Fruit fly (Drosophila melanogaster) whole organism, embryonic: ENCODE measurements around the gene CG14452.

ENCODE experiments used
- Asciz ChIP-seq: fragments of 200-800 bp; sonication (Bioruptor generic); optimal IDR thresholded peaks from 2 replicates; lab custom pipeline; 2017; ENCODE audit warnings: missing biosample characterization, mild to moderate bottlenecking, missing genetic modification characterization, missing genetic modification reagents
- CG10209 ChIP-seq: fragments of 200-800 bp; sonication (Bioruptor generic); optimal IDR thresholded peaks from 3 replicates; lab custom pipeline; 2017; ENCODE audit warnings: missing biosample characterization, mild to moderate bottlenecking, missing genetic modification characterization, missing genetic modification reagents
- CG10274 ChIP-seq: fragments of 200-800 bp; sonication (Bioruptor generic); optimal IDR thresholded peaks from 3 replicates; lab custom pipeline; 2017; ENCODE audit warnings: missing biosample characterization, mild to moderate bottlenecking, missing genetic modification characterization
- CG11723 ChIP-seq: fragments of 200-800 bp; sonication (Bioruptor generic); optimal IDR thresholded peaks from 2 replicates; lab custom pipeline; 2017; ENCODE audit warnings: missing biosample characterization, mild to moderate bottlenecking, missing genetic modification characterization
- CG12155 ChIP-seq: fragments of 200-800 bp; sonication (Bioruptor generic); optimal IDR thresholded peaks from 3 replicates; lab custom pipeline; 2016; ENCODE audit warnings: missing biosample characterization, missing genetic modification characterization
- CG12769 ChIP-seq: fragments of 200-800 bp; sonication (Bioruptor generic); optimal IDR thresholded peaks from 2 replicates; lab custom pipeline; 2019; ENCODE audit warnings: missing biosample characterization, mild to moderate bottlenecking, missing genetic modification characterization, moderate library complexity
- CG14965 ChIP-seq: fragments of 200-800 bp; sonication (Bioruptor generic); optimal IDR thresholded peaks from 2 replicates; lab custom pipeline; 2016; ENCODE audit warnings: missing biosample characterization, missing genetic modification characterization, borderline replicate concordance
- CG15269 ChIP-seq: fragments of 200-800 bp; sonication (Bioruptor generic); optimal IDR thresholded peaks from 2 replicates; lab custom pipeline; 2018; ENCODE audit warnings: missing biosample characterization, mild to moderate bottlenecking, missing genetic modification characterization, moderate library complexity
- CG16813 ChIP-seq: fragments of 200-800 bp; sonication (Bioruptor generic); IDR thresholded peaks from 3 replicates; pipeline ENCODE4 v1.3.6; 2022; ENCODE audit warnings: missing biosample characterization, missing genetic modification characterization; ENCODE audit not compliant: partially characterized antibody
- CG18011 ChIP-seq: fragments of 200-800 bp; sonication (Bioruptor generic); optimal IDR thresholded peaks from 2 replicates; lab custom pipeline; 2017; ENCODE audit warnings: missing biosample characterization, missing genetic modification characterization, mild to moderate bottlenecking, moderate library complexity, missing genotype
- CG30020 ChIP-seq: fragments of 200-800 bp; optimal IDR thresholded peaks from 2 replicates; lab custom pipeline; 2019; ENCODE audit warnings: missing biosample characterization, mild to moderate bottlenecking, missing genetic modification characterization, moderate library complexity
- CG31365 ChIP-seq: fragments of 200-800 bp; sonication (Bioruptor generic); optimal IDR thresholded peaks from 2 replicates; lab custom pipeline; 2018; ENCODE audit warnings: missing biosample characterization, mild to moderate bottlenecking, missing genetic modification characterization
- CG32767 ChIP-seq: fragments of 200-800 bp; sonication (Bioruptor generic); IDR thresholded peaks from 2 replicates; pipeline ENCODE4 v1.3.6; 2022; ENCODE audit warnings: missing biosample characterization, missing genetic modification characterization
- CG3281 ChIP-seq: fragments of 200-800 bp; sonication (Bioruptor generic); optimal IDR thresholded peaks from 3 replicates; lab custom pipeline; 2017; ENCODE audit warnings: missing biosample characterization, mild to moderate bottlenecking, missing genetic modification characterization
- CG33213 ChIP-seq: fragments of 200-800 bp; sonication (Bioruptor generic); optimal IDR thresholded peaks from 3 replicates; lab custom pipeline; 2016; ENCODE audit warnings: missing biosample characterization, missing genetic modification characterization
- CG34376 ChIP-seq: fragments of 200-800 bp; sonication (Bioruptor generic); optimal IDR thresholded peaks from 2 replicates; lab custom pipeline; 2018; ENCODE audit warnings: missing biosample characterization, mild to moderate bottlenecking, missing genetic modification characterization
- CG7271 ChIP-seq: fragments of 200-800 bp; sonication (Bioruptor generic); optimal IDR thresholded peaks from 2 replicates; lab custom pipeline; 2018; ENCODE audit warnings: missing biosample characterization, mild to moderate bottlenecking, missing genetic modification characterization, moderate library complexity
- CG9215 ChIP-seq: fragments of 200-800 bp; sonication (Bioruptor generic); IDR thresholded peaks from 2 replicates; pipeline ENCODE4 v1.3.6; 2022; ENCODE audit warnings: missing biosample characterization, missing genetic modification characterization
- CG9727 ChIP-seq: fragments of 200-800 bp; sonication (Bioruptor generic); optimal IDR thresholded peaks from 3 replicates; lab custom pipeline; 2017; ENCODE audit warnings: missing biosample characterization, mild to moderate bottlenecking, missing genetic modification characterization
- CG9817 ChIP-seq: fragments of 200-800 bp; sonication (Bioruptor generic); optimal IDR thresholded peaks from 2 replicates; lab custom pipeline; 2018; ENCODE audit warnings: missing biosample characterization, mild to moderate bottlenecking, missing genetic modification characterization, moderate library complexity
- CG9932 ChIP-seq: fragments of 200-800 bp; sonication (Bioruptor generic); IDR thresholded peaks from 2 replicates; pipeline ENCODE4 v1.3.6; 2022; ENCODE audit warnings: missing biosample characterization, missing genetic modification characterization
- Camta ChIP-seq: fragments of 200-800 bp; sonication (Bioruptor generic); optimal IDR thresholded peaks from 2 replicates; lab custom pipeline; 2016; ENCODE audit warnings: missing biosample characterization, missing genetic modification characterization
- Dfd ChIP-seq, 2 experiments: fragments of >200 bp; optimal IDR thresholded peaks; 2 replicates each; lab custom pipeline; 2017; ENCODE audit warnings: missing biosample characterization in 2 of 2, missing genetic modification characterization in 2 of 2
- Elba2 ChIP-seq: fragments of 200-800 bp; sonication (Bioruptor generic); optimal IDR thresholded peaks from 3 replicates; lab custom pipeline; 2016; ENCODE audit warnings: missing biosample characterization, missing genetic modification characterization
- Ets97D ChIP-seq: fragments of 200-800 bp; sonication (Bioruptor generic); optimal IDR thresholded peaks from 3 replicates; lab custom pipeline; 2016; ENCODE audit warnings: missing biosample characterization, missing genetic modification characterization
- H15 ChIP-seq: fragments of 200-800 bp; sonication (Bioruptor generic); IDR thresholded peaks from 3 replicates; pipeline ENCODE4 v1.3.6; 2022; ENCODE audit warnings: missing biosample characterization, missing genetic modification characterization
- Hey ChIP-seq: fragments of 200-800 bp; sonication (Bioruptor generic); optimal IDR thresholded peaks from 3 replicates; lab custom pipeline; 2018; ENCODE audit warnings: missing biosample characterization, mild to moderate bottlenecking, missing genetic modification characterization
- HmgZ ChIP-seq: fragments of 200-800 bp; sonication (Bioruptor generic); optimal IDR thresholded peaks from 2 replicates; lab custom pipeline; 2018; ENCODE audit warnings: missing biosample characterization, mild to moderate bottlenecking, missing genetic modification characterization
- Hr39 ChIP-seq: fragments of >200 bp; optimal IDR thresholded peaks from 2 replicates; lab custom pipeline; 2017
- Kr ChIP-seq: fragments of 200-800 bp; sonication (Bioruptor generic); optimal IDR thresholded peaks from 2 replicates; lab custom pipeline; 2017; ENCODE audit warnings: missing biosample characterization, mild to moderate bottlenecking, missing genetic modification characterization
- Mes4 ChIP-seq: fragments of 200-800 bp; sonication (Bioruptor generic); optimal IDR thresholded peaks from 2 replicates; lab custom pipeline; 2016; ENCODE audit warnings: missing biosample characterization, missing genetic modification characterization
- Mrtf ChIP-seq: fragments of 200-800 bp; sonication (Bioruptor generic); IDR thresholded peaks from 3 replicates; pipeline ENCODE4 v1.3.6; 2022; ENCODE audit warnings: missing biosample characterization, missing genetic modification characterization
- Myb ChIP-seq: fragments of 200-800 bp; sonication (Bioruptor generic); optimal IDR thresholded peaks from 2 replicates; lab custom pipeline; 2016; ENCODE audit warnings: missing biosample characterization, missing genetic modification characterization
- Pdp1 ChIP-seq, 2 experiments: fragments of 200-800 bp; sonication (Bioruptor generic); optimal IDR thresholded peaks; 3 replicates each; lab custom pipeline; 2016; ENCODE audit warnings: missing biosample characterization in 2 of 2, missing genetic modification characterization in 2 of 2, mild to moderate bottlenecking in 1 of 2, moderate library complexity in 1 of 2
- abd-A ChIP-seq: fragments of 200-800 bp; sonication (Bioruptor generic); optimal IDR thresholded peaks from 3 replicates; lab custom pipeline; 2019; ENCODE audit warnings: missing biosample characterization, mild to moderate bottlenecking, missing genetic modification characterization, moderate library complexity
- ato ChIP-seq: fragments of 200-800 bp; sonication (Bioruptor generic); IDR thresholded peaks from 2 replicates; pipeline ENCODE4 v1.3.6; 2022; ENCODE audit warnings: missing biosample characterization, missing genetic modification characterization; ENCODE audit not compliant: partially characterized antibody
- chn ChIP-seq: fragments of 200-800 bp; sonication (Bioruptor generic); optimal IDR thresholded peaks from 2 replicates; lab custom pipeline; 2016; ENCODE audit warnings: missing biosample characterization, missing genetic modification characterization
- crp ChIP-seq, 2 experiments: fragments of 200-800 bp; sonication (Bioruptor generic); optimal IDR thresholded peaks; 2 replicates in 1 of 2; 3 replicates in 1 of 2; lab custom pipeline; 2017; ENCODE audit warnings: missing biosample characterization in 2 of 2, missing genetic modification characterization in 2 of 2, mild to moderate bottlenecking in 1 of 2, moderate library complexity in 1 of 2
- dimm ChIP-seq: fragments of 200-800 bp; sonication (Bioruptor generic); IDR thresholded peaks from 2 replicates; pipeline ENCODE4 v1.3.6; 2022; ENCODE audit warnings: missing biosample characterization, missing genetic modification characterization
- fru ChIP-seq: fragments of >200 bp; optimal IDR thresholded peaks from 2 replicates; lab custom pipeline; 2017
- hbn ChIP-seq: fragments of 200-800 bp; sonication (Bioruptor generic); IDR thresholded peaks from 2 replicates; pipeline ENCODE4 v1.3.6; 2022; ENCODE audit warnings: missing biosample characterization, missing genetic modification characterization; ENCODE audit not compliant: partially characterized antibody
- p53 ChIP-seq: fragments of 200-800 bp; sonication (Bioruptor generic); optimal IDR thresholded peaks from 2 replicates; lab custom pipeline; 2016; ENCODE audit warnings: missing biosample characterization, missing genetic modification characterization
- peb ChIP-seq: fragments of 200-800 bp; sonication (Bioruptor generic); IDR thresholded peaks from 2 replicates; pipeline ENCODE4 v1.3.6; 2022; ENCODE audit warnings: missing biosample characterization, missing genetic modification characterization
- run ChIP-seq: fragments of 200-800 bp; sonication (Bioruptor generic); optimal IDR thresholded peaks from 3 replicates; lab custom pipeline; 2018; ENCODE audit warnings: missing biosample characterization, mild to moderate bottlenecking, missing genetic modification characterization
- scrt ChIP-seq: fragments of 200-800 bp; sonication (Bioruptor generic); optimal IDR thresholded peaks from 2 replicates; lab custom pipeline; 2018; ENCODE audit warnings: missing biosample characterization, mild to moderate bottlenecking, missing genetic modification characterization, moderate library complexity
- so ChIP-seq: fragments of 200-800 bp; sonication (Bioruptor generic); IDR thresholded peaks from 3 replicates; pipeline ENCODE4 v1.3.6; 2022; ENCODE audit warnings: missing biosample characterization, missing genetic modification characterization
- tio ChIP-seq: fragments of 200-800 bp; sonication (Bioruptor generic); optimal IDR thresholded peaks from 2 replicates; lab custom pipeline; 2017; ENCODE audit warnings: missing biosample characterization, missing genetic modification characterization, inconsistent platforms
- vvl ChIP-seq: fragments of 200-800 bp; sonication (Bioruptor generic); IDR thresholded peaks from 2 replicates; pipeline ENCODE4 v1.3.6; 2022; ENCODE audit warnings: missing biosample characterization, missing genetic modification characterization
- zfh2 ChIP-seq: fragments of 200-800 bp; sonication (Bioruptor generic); optimal IDR thresholded peaks from 2 replicates; lab custom pipeline; 2016; ENCODE audit warnings: missing biosample characterization, missing genetic modification characterization

The CG14452 gene

dm6 chr3L:22741389-22742120, 45.8 kb downstream of the CG14452 start, which contains the start of gene CG7369 (continued):
- TF ChIP-seq CG32767 (GFP tag; lab: Robert Waterston, UW), result peak; percentile 59
- TF ChIP-seq CG12769 (tag; lab: Kevin White, UChicago), result peak; percentile 51
- TF ChIP-seq CG10209 (GFP tag; lab: Kevin White, UChicago), result peak; percentile 86
- TF ChIP-seq run, result peak; percentile 28
- no peak for TF ChIP-seq abd-A (tag; lab: Kevin White, UChicago)
- TF ChIP-seq CG33213 (GFP tag; lab: Kevin White, UChicago), result peak; percentile 75
- no peak for TF ChIP-seq Mes4 (GFP tag; lab: Kevin White, UChicago)
- TF ChIP-seq Dfd (GFP tag; optimal IDR thresholded peaks at IDR 0.05; lab: Kevin White, UChicago), result no peak
- TF ChIP-seq zfh2 (GFP tag; lab: Kevin White, UChicago), result peak; percentile 89
- TF ChIP-seq CG9215 (GFP tag; lab: Robert Waterston, UW), result peak; percentile 89
- TF ChIP-seq HmgZ (tag; lab: Kevin White, UChicago), result peak; percentile 88
- peak; percentile 67 for TF ChIP-seq hbn (GFP tag; lab: Robert Waterston, UW)
- peak; percentile 74; the same call in 2 of the 3 replicates for TF ChIP-seq H15 (GFP tag; lab: Robert Waterston, UW)
- peak; percentile 70 for TF ChIP-seq Mrtf (GFP tag; lab: Robert Waterston, UW)
- TF ChIP-seq Hr39 (lab: Kevin White, UChicago), result peak; percentile 58
- peak; percentile 62 for TF ChIP-seq Myb
- peak; percentile 90 for TF ChIP-seq CG12155 (GFP tag; lab: Kevin White, UChicago)
- TF ChIP-seq CG9727 (GFP tag; lab: Kevin White, UChicago), result peak; percentile 89
- TF ChIP-seq CG16813 (GFP tag; lab: Robert Waterston, UW), result peak; percentile 76
- TF ChIP-seq ato (GFP tag; lab: Robert Waterston, UW), result no peak
- peak; percentile 83 for TF ChIP-seq CG3281 (GFP tag; lab: Kevin White, UChicago)
- TF ChIP-seq CG18011 (GFP tag; lab: Kevin White, UChicago), result peak; percentile 79
- TF ChIP-seq CG9817 (tag; lab: Kevin White, UChicago), result peak; percentile 86
- peak; percentile 53 for TF ChIP-seq scrt (GFP tag; lab: Kevin White, UChicago)
- TF ChIP-seq Camta (GFP tag; lab: Kevin White, UChicago), result peak; percentile 36
- TF ChIP-seq chn (GFP tag; lab: Kevin White, UChicago), result peak; percentile 81
- peak; percentile 95 for TF ChIP-seq p53 (GFP tag; lab: Kevin White, UChicago)
- peak; percentile 10 for TF ChIP-seq Hey
- TF ChIP-seq CG30020 (tag; lab: Kevin White, UChicago), result peak; percentile 86
- TF ChIP-seq fru, result no peak
- TF ChIP-seq CG7271 (tag; lab: Kevin White, UChicago), result peak; percentile 42
- TF ChIP-seq CG14965 (GFP tag; lab: Kevin White, UChicago), result peak; percentile 20
- peak; percentile 82 for TF ChIP-seq vvl (GFP tag; lab: Robert Waterston, UW)
- TF ChIP-seq tio, result peak; percentile 90
- peak; percentile 92 for TF ChIP-seq Ets97D
- TF ChIP-seq CG9932 (GFP tag; lab: Robert Waterston, UW), result peak; percentile 91
- no peak for TF ChIP-seq CG31365 (tag; lab: Kevin White, UChicago)
- TF ChIP-seq CG11723 (GFP tag; lab: Kevin White, UChicago), result peak; percentile 83
- TF ChIP-seq CG15269 (tag; lab: Kevin White, UChicago), result peak; percentile 79
- peak; percentile 54; the same call in 1 of the 3 replicates for TF ChIP-seq so (GFP tag; lab: Robert Waterston, UW)
- TF ChIP-seq CG34376, result peak; percentile 83
- peak; percentile 5 for TF ChIP-seq Asciz
- peak; percentile 28 for TF ChIP-seq Kr (GFP tag; lab: Kevin White, UChicago)
- TF ChIP-seq CG10274 (GFP tag; lab: Kevin White, UChicago), result peak; percentile 62
- TF ChIP-seq Pdp1 (GFP tag; optimal IDR thresholded peaks at IDR 0.05; lab: Kevin White, UChicago), result peak; percentile 68 to 81
- TF ChIP-seq Elba2 (GFP tag; lab: Kevin White, UChicago), result peak; percentile 70
- TF ChIP-seq dimm (GFP tag; lab: Robert Waterston, UW), result peak; percentile 1; the same call in 1 of the 2 replicates
- peak; percentile 57; the same call in 1 of the 2 replicates for TF ChIP-seq peb (GFP tag; lab: Robert Waterston, UW)
- peak; percentile 34 to 81 for TF ChIP-seq crp (GFP tag; optimal IDR thresholded peaks at IDR 0.05; lab: Kevin White, UChicago)
